Worm (Caenorhabditis elegans) whole organism, dauer: ENCODE data around the gene pag-3.

Experiments
- unc-62 ChIP-seq: sonication (generic microtip); optimal IDR thresholded peaks from 2 replicates; lab custom pipeline; 2017; ENCODE audit warnings: missing biosample characterization, missing genetic modification reagents, missing genetic modification characterization

Gene pag-3

DNA sequence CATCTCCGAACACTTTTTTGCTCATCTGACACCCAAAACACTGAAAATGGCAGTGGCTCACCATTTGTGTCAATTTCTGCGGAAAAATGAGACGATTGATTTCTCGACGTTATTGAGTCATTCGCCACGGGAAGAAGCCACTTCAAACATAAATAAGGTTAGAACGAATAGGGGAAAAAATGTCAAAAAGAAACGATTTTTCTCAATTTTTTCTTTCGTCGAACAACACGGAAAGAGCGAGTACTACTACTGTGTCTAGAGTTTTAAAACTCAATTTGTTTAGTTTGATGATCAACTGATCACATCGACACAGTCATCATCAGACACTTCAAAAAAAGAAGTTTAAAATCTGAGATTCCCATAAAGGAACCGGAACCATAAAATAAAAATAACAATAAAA is 33.6 kb downstream of the pag-3 start:
- TF ChIP-seq unc-62 (GFP tag; lab: Kevin White, UChicago) = no peak

ce11 chrX:14918538-14918937 is 35.9 kb downstream of the pag-3 start, which contains the start of gene npr-40:
TSS of gene npr-40 (plus strand) at chrX:14918838.
- TF ChIP-seq unc-62 (GFP tag; lab: Kevin White, UChicago) = no peak

DNA sequence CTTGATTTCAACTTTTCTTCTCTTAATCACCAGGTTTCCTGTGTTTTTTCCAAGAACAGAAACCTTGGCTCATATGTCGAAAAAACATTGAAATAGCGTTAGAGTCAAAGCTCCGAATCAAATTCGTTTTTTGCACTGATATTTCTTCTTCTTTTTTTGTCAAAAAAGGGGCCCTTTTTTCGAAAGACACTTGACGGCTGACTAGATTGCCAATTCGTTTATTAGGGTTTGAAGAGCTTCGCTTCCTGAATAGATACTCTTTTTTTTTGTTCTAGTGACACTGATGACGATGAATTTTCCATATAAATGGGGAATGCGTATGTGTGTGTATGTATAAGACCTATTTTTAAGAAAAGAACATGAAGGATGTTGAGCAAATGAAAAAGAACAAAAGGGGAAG is 37.7 kb downstream of the pag-3 start:
- TF ChIP-seq unc-62 (GFP tag; lab: Kevin White, UChicago) = no peak

DNA sequence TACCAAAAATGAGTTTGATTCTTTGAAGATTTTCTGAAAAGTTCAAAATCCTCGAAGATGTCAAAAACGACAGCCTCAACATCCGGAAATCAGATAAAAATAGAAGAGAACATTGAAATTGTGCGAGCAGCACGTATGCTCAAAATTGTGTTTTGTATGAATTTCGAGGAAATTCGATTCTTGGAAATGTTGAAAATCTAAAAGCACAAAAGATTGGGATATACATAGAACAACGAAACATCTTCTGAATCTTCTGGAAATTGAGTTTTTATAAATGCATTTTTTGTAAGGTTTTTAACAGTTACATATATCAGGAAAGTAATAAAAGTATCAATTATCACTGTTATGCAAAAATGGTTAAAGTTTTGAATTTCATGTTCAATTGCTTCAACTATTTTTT is 43.8 kb downstream of the pag-3 start:
- no peak for TF ChIP-seq unc-62 (GFP tag; lab: Kevin White, UChicago)

DNA sequence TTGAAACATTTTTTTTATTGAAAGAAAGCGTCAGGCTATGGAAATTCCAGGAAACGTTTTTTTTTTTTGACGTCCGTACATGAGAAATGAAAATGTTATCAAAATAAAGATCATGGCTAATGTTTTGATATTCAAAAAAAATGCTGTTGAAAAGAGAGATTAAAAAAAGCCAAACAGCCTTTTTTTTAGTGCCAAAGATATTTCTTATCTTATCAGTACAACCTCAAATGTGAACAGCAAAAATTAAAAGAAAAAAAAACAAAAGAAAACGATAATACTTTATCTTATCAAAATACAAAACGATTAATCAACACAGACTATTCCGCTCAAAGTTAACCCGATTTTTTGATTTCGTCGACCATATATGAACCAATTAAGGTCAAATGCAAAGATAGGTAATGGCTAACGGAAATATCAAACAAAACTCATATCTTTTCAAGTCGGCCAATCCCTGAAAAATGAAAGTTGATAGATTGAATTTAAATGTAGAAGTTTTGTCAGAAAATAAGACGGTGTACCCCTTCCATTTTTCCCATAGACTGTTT is 47.1 kb downstream of the pag-3 start:
- TF ChIP-seq unc-62 (GFP tag; lab: Kevin White, UChicago) = no peak

DNA sequence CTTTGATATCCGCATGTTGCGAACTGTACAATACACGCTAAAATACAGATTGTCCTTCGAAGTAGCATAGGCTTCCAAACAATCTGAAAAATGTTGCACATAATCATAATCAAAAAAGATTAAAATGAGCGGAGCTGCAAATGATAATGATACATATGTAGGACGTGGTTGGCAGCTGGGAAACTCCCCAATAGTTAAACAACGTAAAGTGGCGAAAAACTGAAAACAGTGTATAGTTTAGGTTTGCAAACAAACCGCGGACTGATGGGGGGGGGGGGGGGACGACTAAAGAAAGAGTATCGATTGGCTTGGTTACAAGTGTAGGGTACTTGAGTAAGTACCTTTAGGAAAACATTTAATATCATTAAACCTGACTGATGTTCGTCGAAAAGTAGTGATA is 49.3 kb downstream of the pag-3 start, which contains the start of gene hex-5:
TSS of gene hex-5 (minus strand) at position 101 of the 400 bp plus-strand sequence.
- TF ChIP-seq unc-62 (GFP tag; lab: Kevin White, UChicago) = no peak

DNA sequence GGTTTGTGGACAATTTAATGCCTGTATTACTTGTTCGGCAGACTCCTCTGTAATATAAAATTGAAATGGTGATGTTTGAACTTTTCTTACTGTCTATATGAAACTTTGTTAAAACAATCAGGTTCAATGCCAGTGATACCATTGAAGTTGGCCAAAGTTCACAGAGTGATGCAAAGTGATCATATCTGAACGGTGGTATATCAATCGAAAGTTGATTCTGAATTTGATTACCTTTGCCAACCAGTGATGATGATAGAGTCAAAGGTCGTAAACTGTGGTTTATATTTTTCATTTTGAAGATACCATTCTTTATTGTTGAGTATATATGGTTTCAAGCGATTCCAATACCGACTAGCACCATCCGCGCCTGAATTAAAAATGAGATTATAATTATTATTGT is 51.0 kb downstream of the pag-3 start:
- no peak for TF ChIP-seq unc-62 (GFP tag; lab: Kevin White, UChicago)
